Fruit fly (Drosophila melanogaster) whole organism, adult: ENCODE data around the gene Clic.

Source experiments
- CG11617 ChIP-seq: fragments of 200-800 bp; sonication (Bioruptor generic); optimal IDR thresholded peaks from 2 replicates; lab custom pipeline; 2017; ENCODE audit warnings: mild to moderate bottlenecking, missing biosample characterization, missing genetic modification reagents, missing genetic modification characterization
- CG12768 ChIP-seq: fragments of 200-800 bp; sonication (Bioruptor generic); optimal IDR thresholded peaks from 2 replicates; lab custom pipeline; 2017; ENCODE audit warnings: missing biosample characterization, missing genetic modification characterization, mild to moderate bottlenecking, moderate library complexity, missing genetic modification reagents
- CG14711 ChIP-seq: fragments of 200-800 bp; sonication (Bioruptor generic); optimal IDR thresholded peaks from 2 replicates; lab custom pipeline; 2018; ENCODE audit warnings: missing biosample characterization, mild to moderate bottlenecking, missing genetic modification characterization, moderate library complexity
- CG1620 ChIP-seq: fragments of 200-800 bp; sonication (Bioruptor generic); optimal IDR thresholded peaks from 2 replicates; lab custom pipeline; 2016; ENCODE audit warnings: missing biosample characterization, missing genetic modification characterization
- CG33017 ChIP-seq: fragments of 200-800 bp; sonication (Bioruptor generic); optimal IDR thresholded peaks from 2 replicates; lab custom pipeline; 2018; ENCODE audit warnings: missing biosample characterization, mild to moderate bottlenecking, missing genetic modification characterization, moderate library complexity
- CG5204 ChIP-seq: fragments of 200-800 bp; sonication (Bioruptor generic); optimal IDR thresholded peaks from 2 replicates; lab custom pipeline; 2016; ENCODE audit warnings: missing biosample characterization, missing genetic modification characterization
- CG7045 ChIP-seq: fragments of 200-800 bp; sonication (Bioruptor generic); optimal IDR thresholded peaks from 2 replicates; lab custom pipeline; 2017; ENCODE audit warnings: missing biosample characterization, mild to moderate bottlenecking, missing genetic modification characterization
- CG7101 ChIP-seq: fragments of 200-800 bp; sonication (Bioruptor generic); optimal IDR thresholded peaks from 2 replicates; lab custom pipeline; 2018; ENCODE audit warnings: missing biosample characterization, mild to moderate bottlenecking, missing genetic modification characterization, moderate library complexity
- Clk ChIP-seq: fragments of 200-800 bp; sonication (Bioruptor generic); optimal IDR thresholded peaks from 2 replicates; lab custom pipeline; 2017; ENCODE audit warnings: missing biosample characterization, missing genetic modification characterization
- Crg-1 ChIP-seq: fragments of 200-800 bp; sonication (Bioruptor generic); optimal IDR thresholded peaks from 2 replicates; lab custom pipeline; 2016; ENCODE audit warnings: missing biosample characterization, missing genetic modification characterization
- Hr96 ChIP-seq: fragments of 200-800 bp; sonication (Bioruptor generic); optimal IDR thresholded peaks from 2 replicates; lab custom pipeline; 2016; ENCODE audit warnings: missing biosample characterization, missing genetic modification characterization
- Mnt ChIP-seq: fragments of 200-800 bp; sonication (Bioruptor generic); optimal IDR thresholded peaks from 2 replicates; lab custom pipeline; 2016; ENCODE audit warnings: missing biosample characterization, mild to moderate bottlenecking, missing genetic modification characterization
- bab1 ChIP-seq: fragments of 200-800 bp; sonication (Bioruptor generic); optimal IDR thresholded peaks from 3 replicates; lab custom pipeline; 2019; ENCODE audit warnings: missing biosample characterization, mild to moderate bottlenecking, missing genetic modification characterization, moderate library complexity
- cic ChIP-seq: fragments of 200-800 bp; sonication (Bioruptor generic); optimal IDR thresholded peaks from 2 replicates; lab custom pipeline; 2017; ENCODE audit warnings: missing biosample characterization, mild to moderate bottlenecking, missing genetic modification characterization, moderate library complexity
- cnc ChIP-seq, 2 experiments: fragments of >200 bp; optimal IDR thresholded peaks; 2 replicates each; lab custom pipeline; 2017
- kay ChIP-seq: fragments of 200-800 bp; sonication (Bioruptor generic); peaks from one replicate; lab custom pipeline; 2016; ENCODE audit warnings: missing biosample characterization, missing genetic modification characterization, borderline replicate concordance
- ovo ChIP-seq: fragments of 200-800 bp; sonication (Bioruptor generic); optimal IDR thresholded peaks from 2 replicates; lab custom pipeline; 2016; ENCODE audit warnings: missing biosample characterization, missing genetic modification characterization
- pad ChIP-seq: fragments of 200-800 bp; sonication (Bioruptor generic); optimal IDR thresholded peaks from 3 replicates; lab custom pipeline; 2017; ENCODE audit warnings: missing biosample characterization, missing genetic modification characterization, mild to moderate bottlenecking, moderate library complexity, missing genetic modification reagents
- tj ChIP-seq: fragments of 200-800 bp; sonication (Bioruptor generic); optimal IDR thresholded peaks from 3 replicates; lab custom pipeline; 2017; ENCODE audit warnings: missing biosample characterization, mild to moderate bottlenecking, missing genetic modification characterization, moderate library complexity
- toe ChIP-seq: fragments of 200-800 bp; sonication (Bioruptor generic); optimal IDR thresholded peaks from 2 replicates; lab custom pipeline; 2016; ENCODE audit warnings: missing biosample characterization, missing genetic modification characterization

Gene Clic

DNA sequence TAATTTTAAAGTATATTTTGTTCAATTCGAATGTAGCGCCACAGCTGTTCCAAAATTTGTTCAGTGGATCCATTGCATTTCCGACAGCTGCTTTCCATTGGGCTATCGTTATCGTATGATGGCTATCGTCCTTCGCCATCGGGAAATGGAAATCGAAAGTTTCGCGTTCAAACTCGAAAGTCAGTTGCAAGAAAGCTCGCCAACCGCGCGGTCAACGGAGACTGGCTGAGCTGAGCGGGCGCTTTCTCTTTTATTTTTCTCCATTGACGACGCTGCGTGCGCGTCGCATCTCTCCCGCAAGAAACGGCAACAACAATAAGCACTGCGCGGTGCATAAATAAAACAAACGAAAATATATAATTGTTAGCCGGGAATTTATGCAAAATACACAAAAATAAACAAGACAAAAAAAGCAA lies 38.6 kb downstream of the Clic start, which contains the start of gene inaE:
Gene inaE (plus strand): TSS at position 181 of the 416 bp plus-strand sequence.
- peak; percentile 28 for TF ChIP-seq CG7101 (tag; lab: Kevin White, UChicago)
- no peak for TF ChIP-seq CG33017
- TF ChIP-seq ovo (GFP tag; lab: Kevin White, UChicago): no peak
- TF ChIP-seq CG12768 (GFP tag; lab: Kevin White, UChicago): no peak
- peak; percentile 25 for TF ChIP-seq pad (GFP tag; lab: Kevin White, UChicago)
- peak; percentile 25 for TF ChIP-seq CG1620
- TF ChIP-seq Clk: no peak
- peak; percentile 27 for TF ChIP-seq CG14711 (tag; lab: Kevin White, UChicago)
- peak; percentile 23 for TF ChIP-seq bab1
- TF ChIP-seq cic (GFP tag; lab: Kevin White, UChicago): peak; percentile 34
- peak; percentile 89 for TF ChIP-seq tj (GFP tag; lab: Kevin White, UChicago)
- peak; percentile 50 for TF ChIP-seq Mnt

dm6 chrX:13781739-13782502 lies 40.2 kb downstream of the Clic start, which contains the start of the genes CtsB and amrt:
Gene CtsB, minus strand, starts transcription at chrX:13782170.
Gene amrt, plus strand, starts transcription at chrX:13782459.
- TF ChIP-seq Mnt (peak; percentile 70), CG12768 (GFP tag; lab: Kevin White, UChicago) (peak; percentile 49), toe (GFP tag; lab: Kevin White, UChicago) (peak; percentile 76), CG11617 (peak; percentile 94), cnc (optimal IDR thresholded peaks at IDR 0.05; lab: Kevin White, UChicago) (peak; percentile 58 to 74), CG7101 (tag; lab: Kevin White, UChicago) (peak; percentile 75), bab1 (peak; percentile 89), Crg-1 (GFP tag; lab: Kevin White, UChicago) (peak; percentile 19), Hr96 (peak; percentile 90), kay (GFP tag; lab: Kevin White, UChicago) (no peak), CG33017 (peak; percentile 32), Clk (peak; percentile 2), CG7045 (peak; percentile 60), cic (GFP tag; lab: Kevin White, UChicago) (peak; percentile 75), CG14711 (tag; lab: Kevin White, UChicago) (peak; percentile 44), tj (GFP tag; lab: Kevin White, UChicago) (peak; percentile 99), CG5204 (peak; percentile 57), ovo (GFP tag; lab: Kevin White, UChicago) (peak; percentile 75), pad (GFP tag; lab: Kevin White, UChicago) (peak; percentile 58), CG1620 (peak; percentile 78)

DNA sequence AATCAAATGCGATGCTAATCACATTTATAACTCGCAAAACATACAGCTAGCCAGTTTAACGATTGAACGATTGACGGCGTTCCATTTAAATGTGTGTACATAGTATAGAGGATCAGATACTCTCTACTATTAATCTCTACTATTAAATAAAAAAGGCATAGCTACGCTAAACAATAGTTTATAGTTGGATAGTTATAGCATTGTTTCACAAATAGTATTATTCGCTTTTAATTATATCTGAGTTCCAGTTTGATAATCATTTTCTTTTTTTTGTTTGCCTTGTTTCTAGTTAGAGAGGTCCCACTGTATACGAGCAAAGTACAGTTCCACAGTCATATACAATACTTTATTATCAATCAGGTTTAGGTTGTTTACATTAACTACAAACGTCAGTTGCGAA lies 42.4 kb downstream of the Clic start:
- TF ChIP-seq Crg-1 (GFP tag; lab: Kevin White, UChicago) (no peak), CG12768 (GFP tag; lab: Kevin White, UChicago) (peak; percentile 72), ovo (GFP tag; lab: Kevin White, UChicago) (no peak), CG33017 (peak; percentile 71), Hr96 (no peak), bab1 (peak; percentile 40), cic (GFP tag; lab: Kevin White, UChicago) (peak; percentile 77), CG14711 (tag; lab: Kevin White, UChicago) (peak; percentile 75), CG7101 (tag; lab: Kevin White, UChicago) (peak; percentile 85), CG11617 (peak; percentile 69), kay (GFP tag; lab: Kevin White, UChicago) (peak; percentile 92), Clk (no peak), Mnt (peak; percentile 32), tj (GFP tag; lab: Kevin White, UChicago) (peak; percentile 56), CG5204 (no peak), pad (GFP tag; lab: Kevin White, UChicago) (peak; percentile 26), CG1620 (peak; percentile 25), cnc (optimal IDR thresholded peaks at IDR 0.05; lab: Kevin White, UChicago) (no peak), CG7045 (peak; percentile 33), toe (GFP tag; lab: Kevin White, UChicago) (no peak)

DNA sequence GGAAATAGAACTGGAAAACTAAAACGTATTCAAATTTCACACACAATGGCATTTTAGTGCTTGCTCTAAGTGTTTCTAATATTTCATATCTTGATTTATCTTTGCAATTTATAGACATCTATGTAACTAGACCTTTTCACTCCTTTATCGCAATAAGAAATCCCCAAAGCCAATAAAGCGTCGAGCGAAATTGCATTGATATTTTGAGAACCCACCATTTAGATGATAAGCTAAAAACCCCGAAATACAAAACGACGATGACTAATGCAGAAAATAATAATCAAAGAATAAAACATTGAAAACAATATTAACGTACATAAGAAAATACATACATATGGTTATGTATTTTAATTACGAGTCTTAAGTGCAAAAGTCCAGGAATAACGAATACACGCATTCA lies 43.5 kb downstream of the Clic start:
- TF ChIP-seq Crg-1 (GFP tag; lab: Kevin White, UChicago): no peak
- peak; percentile 39 for TF ChIP-seq kay (GFP tag; lab: Kevin White, UChicago)

DNA sequence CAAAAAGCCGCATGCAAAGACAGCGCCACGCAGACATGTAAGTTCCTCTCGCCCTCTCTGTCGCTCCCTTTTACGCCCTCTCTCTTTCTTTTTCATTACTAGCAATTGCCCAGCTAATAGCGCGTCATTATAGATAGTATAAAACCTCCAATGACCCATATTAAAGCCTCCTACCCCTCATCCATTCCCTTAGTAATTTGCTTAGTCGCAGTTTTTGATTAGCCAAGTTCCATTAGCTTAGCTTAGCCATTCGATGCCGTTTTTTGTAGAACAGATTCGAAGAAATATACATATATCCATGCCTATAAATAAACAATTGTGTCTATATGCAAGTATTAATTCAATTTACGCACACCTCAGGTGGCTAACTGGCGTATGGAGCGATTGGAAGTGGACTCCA lies 51.3 kb downstream of the Clic start:
- peak; percentile 91 for TF ChIP-seq tj (GFP tag; lab: Kevin White, UChicago)
- no peak for TF ChIP-seq pad (GFP tag; lab: Kevin White, UChicago)

dm6 chrX:13766495-13766894 lies 55.6 kb downstream of the Clic start:
- TF ChIP-seq CG11617 (no peak), tj (GFP tag; lab: Kevin White, UChicago) (peak; percentile 92)

- TF ChIP-seq tj (GFP tag; lab: Kevin White, UChicago) (peak; percentile 56), CG12768 (GFP tag; lab: Kevin White, UChicago) (no peak)
These were observed 56.9 kb downstream of the Clic start for dm6 chrX:13765217-13765616.
